Fruit fly (Drosophila melanogaster): Measurements from ENCODE around the gene Cpr23B.

The Cpr23B gene

DNA sequence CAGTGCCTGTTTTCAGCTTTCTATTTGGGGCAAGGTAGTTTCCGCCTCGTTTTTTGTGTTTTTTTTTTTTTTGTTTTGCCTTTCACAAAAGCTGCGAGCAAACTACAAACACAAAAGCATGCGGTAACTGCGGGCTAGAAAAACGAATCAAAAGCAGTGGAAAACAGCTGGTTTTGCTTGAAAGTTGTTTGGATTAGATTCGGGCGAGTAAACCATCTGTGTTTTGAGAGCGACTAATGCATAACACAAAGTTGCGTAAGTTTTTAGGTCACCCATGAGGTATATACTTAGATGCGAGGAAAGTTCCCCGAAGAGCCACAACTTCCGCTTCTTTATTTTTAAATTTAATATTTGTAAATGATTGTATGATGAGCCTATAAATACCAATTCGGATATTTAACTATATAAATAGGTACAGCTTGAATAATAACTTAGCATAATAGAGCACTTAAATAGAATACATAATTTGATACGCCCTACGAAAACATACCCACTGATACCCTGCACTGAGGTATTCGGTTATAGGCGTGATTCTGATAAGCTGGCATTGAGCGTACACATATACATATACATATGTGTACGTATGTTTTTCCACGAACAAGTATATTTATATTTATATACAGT, 34.2 kb downstream of the Cpr23B start:
- TF ChIP-seq pad (GFP tag; optimal IDR thresholded peaks at IDR 0.05), result no peak
- no peak for TF ChIP-seq CG33017 (tag; optimal IDR thresholded peaks at IDR 0.05)
- no peak for TF ChIP-seq CG7101 (tag; optimal IDR thresholded peaks at IDR 0.05)
- no peak for TF ChIP-seq CG14711 (tag; optimal IDR thresholded peaks at IDR 0.05)
- TF ChIP-seq toe (GFP tag; optimal IDR thresholded peaks at IDR 0.05), result no peak
- no peak for TF ChIP-seq tj (GFP tag; optimal IDR thresholded peaks at IDR 0.05)
- TF ChIP-seq CG1620 (GFP tag; optimal IDR thresholded peaks at IDR 0.05), result no peak
- no peak for TF ChIP-seq Mnt (GFP tag; optimal IDR thresholded peaks at IDR 0.05)
- TF ChIP-seq Crg-1 (GFP tag; optimal IDR thresholded peaks at IDR 0.05), result no peak

DNA sequence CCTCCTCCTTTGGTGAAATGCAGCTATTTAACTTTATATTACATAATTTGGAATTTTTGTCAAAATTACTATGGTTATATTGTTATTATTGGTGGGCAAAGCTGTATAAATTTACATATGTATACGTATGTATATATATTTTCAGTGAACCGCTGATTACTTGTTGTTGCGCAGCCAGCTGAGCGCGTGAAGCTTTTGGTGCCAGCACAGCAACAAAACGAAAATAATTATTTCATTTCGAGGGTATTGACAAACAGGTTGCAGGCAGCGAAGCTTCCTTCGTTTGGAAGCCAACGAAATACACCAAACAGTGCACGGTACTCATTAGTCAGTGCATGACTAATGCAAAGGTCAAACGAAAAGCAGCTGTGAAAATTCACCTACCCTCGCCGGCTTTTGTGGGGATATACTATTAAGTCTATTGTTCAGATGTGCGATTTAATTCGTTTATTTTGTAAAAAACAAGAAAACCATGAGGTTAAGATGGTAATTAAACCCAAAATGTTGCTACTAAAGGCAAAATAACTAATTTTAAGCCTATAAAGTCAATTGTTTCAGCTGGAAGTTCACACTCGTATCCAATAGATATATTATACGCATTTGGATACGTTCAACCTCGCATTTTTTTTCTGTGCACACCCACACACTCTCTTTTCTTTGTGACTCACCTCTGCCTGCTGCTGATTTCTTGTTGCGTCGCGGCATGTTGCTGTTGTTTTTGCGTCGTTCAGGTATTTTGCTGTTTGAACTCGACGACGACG, 34.9 kb downstream of the Cpr23B start:
- TF ChIP-seq CG11617 (GFP tag; optimal IDR thresholded peaks at IDR 0.05), result peak; percentile 45
- TF ChIP-seq CG33017 (tag; optimal IDR thresholded peaks at IDR 0.05), result peak; percentile 50
- no peak for TF ChIP-seq toe (GFP tag; optimal IDR thresholded peaks at IDR 0.05)
- TF ChIP-seq tj (GFP tag; optimal IDR thresholded peaks at IDR 0.05), result peak; percentile 16
- TF ChIP-seq Mnt (GFP tag; optimal IDR thresholded peaks at IDR 0.05), result no peak
- peak; percentile 15 for TF ChIP-seq CG12768 (GFP tag; optimal IDR thresholded peaks at IDR 0.05)
- peak; percentile 96 for TF ChIP-seq kay (GFP tag; ENCODE audit: borderline replicate concordance)

DNA sequence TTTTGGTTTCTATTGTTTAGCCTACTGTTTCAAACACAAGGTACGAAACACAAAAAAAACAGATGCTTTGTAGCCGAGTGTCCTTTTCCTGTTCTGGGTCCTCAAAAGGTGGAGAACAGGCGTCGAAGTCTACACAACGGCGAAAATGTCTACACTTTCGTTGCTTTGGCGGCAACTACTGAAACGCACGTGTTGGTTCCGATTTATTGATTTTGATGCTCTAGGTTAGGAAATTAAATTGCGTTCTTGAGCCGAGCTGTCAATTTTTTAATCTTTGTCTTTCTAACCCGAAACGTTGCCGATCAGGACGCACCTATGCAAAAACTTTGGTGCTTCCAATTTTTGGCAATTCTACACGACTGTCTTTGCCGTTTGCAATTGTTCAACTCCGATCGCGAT, 35.5 kb downstream of the Cpr23B start:
- TF ChIP-seq Mnt (GFP tag; optimal IDR thresholded peaks at IDR 0.05) (peak; percentile 83), Clk (GFP tag; optimal IDR thresholded peaks at IDR 0.05) (no peak), pad (GFP tag; optimal IDR thresholded peaks at IDR 0.05) (no peak), kay (GFP tag; ENCODE audit: borderline replicate concordance) (peak; percentile 46)

DNA sequence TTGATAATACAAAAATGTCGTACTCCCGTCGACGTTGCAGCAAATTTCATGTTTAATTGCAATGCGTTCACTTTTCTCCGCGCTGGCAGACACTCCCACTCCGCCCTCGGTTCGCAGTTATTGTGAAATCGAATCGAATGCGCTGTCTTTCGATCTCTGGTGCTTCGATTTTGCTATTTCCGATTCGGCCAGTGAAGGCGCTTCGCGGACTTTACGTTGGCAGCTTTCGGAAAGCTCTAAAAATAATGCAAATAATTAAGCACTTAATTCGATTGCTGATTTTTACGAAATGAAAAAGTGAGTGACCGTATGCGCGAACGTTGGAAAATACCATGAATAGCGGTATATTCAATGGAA, 36.0 kb downstream of the Cpr23B start, which contains the start of gene Ifrd1:
Gene Ifrd1, minus strand, starts transcription at position 305 of the 357 bp plus-strand sequence.
- TF ChIP-seq CG11617 (GFP tag; optimal IDR thresholded peaks at IDR 0.05) (no peak), CG33017 (tag; optimal IDR thresholded peaks at IDR 0.05) (peak; percentile 20)

DNA sequence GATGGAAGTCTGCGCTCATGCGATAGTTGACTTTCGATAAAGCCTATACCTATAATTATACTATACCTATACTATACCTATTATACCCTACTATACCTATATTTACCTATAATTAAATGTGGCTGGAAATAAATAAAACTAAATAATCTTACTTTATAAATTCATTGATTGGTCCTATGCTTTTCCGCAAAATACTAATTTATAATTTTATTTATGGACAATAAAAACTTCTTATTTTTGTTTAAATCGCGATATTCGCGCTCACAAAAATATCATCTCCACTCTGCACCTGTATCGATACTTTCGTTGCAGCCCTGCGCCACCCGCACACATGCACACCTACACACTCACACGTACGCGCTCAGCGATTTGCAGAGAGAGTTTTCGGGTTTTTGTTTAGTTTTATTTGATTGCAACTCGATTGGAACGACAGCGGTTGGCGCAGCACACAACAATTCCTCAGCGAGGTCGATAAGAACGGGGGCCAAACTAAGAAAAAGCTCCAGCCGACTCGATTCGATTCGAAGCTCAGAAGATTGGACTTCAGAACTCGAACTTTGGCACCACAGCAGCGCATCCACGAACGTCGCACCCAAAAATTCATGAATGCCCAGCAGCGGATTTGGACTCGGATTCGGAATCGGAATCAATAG, 36.5 kb downstream of the Cpr23B start, which contains the start of gene CG8814:
Gene CG8814, plus strand, starts transcription at position 349 of the 653 bp plus-strand sequence.
- peak; percentile 84 for TF ChIP-seq CG11617 (GFP tag; optimal IDR thresholded peaks at IDR 0.05)
- TF ChIP-seq Clk (GFP tag; optimal IDR thresholded peaks at IDR 0.05), result peak; percentile 48
- peak; percentile 70 for TF ChIP-seq ovo (GFP tag; optimal IDR thresholded peaks at IDR 0.05)
- no peak for TF ChIP-seq CG14711 (tag; optimal IDR thresholded peaks at IDR 0.05)
- peak; percentile 47 for TF ChIP-seq CG7045 (GFP tag; optimal IDR thresholded peaks at IDR 0.05)
- peak; percentile 63 for TF ChIP-seq cic (GFP tag; optimal IDR thresholded peaks at IDR 0.05)
- peak; percentile 73 for TF ChIP-seq CG1620 (GFP tag; optimal IDR thresholded peaks at IDR 0.05)
- TF ChIP-seq CG12768 (GFP tag; optimal IDR thresholded peaks at IDR 0.05), result peak; percentile 94
- peak; percentile 95 for TF ChIP-seq kay (GFP tag; ENCODE audit: borderline replicate concordance)
- TF ChIP-seq Crg-1 (GFP tag; optimal IDR thresholded peaks at IDR 0.05), result peak; percentile 68
- peak; percentile 63 for TF ChIP-seq Hr96 (GFP tag; optimal IDR thresholded peaks at IDR 0.05)
- no peak for TF ChIP-seq CG5204 (GFP tag; optimal IDR thresholded peaks at IDR 0.05)
- TF ChIP-seq tj (GFP tag; optimal IDR thresholded peaks at IDR 0.05), result peak; percentile 63
- TF ChIP-seq toe (GFP tag; optimal IDR thresholded peaks at IDR 0.05), result peak; percentile 88
- peak; percentile 58 for TF ChIP-seq pad (GFP tag; optimal IDR thresholded peaks at IDR 0.05)
- no peak for TF ChIP-seq cnc (optimal IDR thresholded peaks at IDR 0.05)
- TF ChIP-seq CG7101 (tag; optimal IDR thresholded peaks at IDR 0.05), result peak; percentile 62
- peak; percentile 13 for TF ChIP-seq bab1 (GFP tag; optimal IDR thresholded peaks at IDR 0.05)
- TF ChIP-seq CG33017 (tag; optimal IDR thresholded peaks at IDR 0.05), result no peak
- peak; percentile 37 for TF ChIP-seq Mnt (GFP tag; optimal IDR thresholded peaks at IDR 0.05)

DNA sequence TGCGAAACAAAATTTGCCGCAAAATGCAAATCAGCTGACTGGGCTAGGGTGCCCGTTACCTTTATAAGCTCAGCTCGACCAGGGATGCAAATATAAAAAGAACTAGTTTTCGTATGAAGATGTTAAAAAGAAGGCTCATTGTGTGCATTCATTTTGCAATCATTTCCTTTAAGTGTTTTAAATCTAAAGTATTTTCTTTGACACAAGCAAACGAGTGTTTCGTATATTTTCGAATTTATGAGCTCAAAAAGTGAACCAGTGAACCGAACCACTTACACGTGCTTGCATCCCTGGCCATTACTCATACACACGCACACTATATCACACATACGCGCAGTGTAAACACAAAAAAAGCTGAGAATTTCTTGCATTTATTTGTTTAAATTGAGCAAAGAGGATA, 40.0 kb downstream of the Cpr23B start, which contains the start of the genes Prx6a and Sbat:
Gene Prx6a, minus strand, starts transcription at position 45 of the 400 bp plus-strand sequence.
Gene Sbat, plus strand, starts transcription at position 157 of the 400 bp plus-strand sequence.
- TF ChIP-seq toe (GFP tag; optimal IDR thresholded peaks at IDR 0.05) (peak; percentile 90), ovo (GFP tag; optimal IDR thresholded peaks at IDR 0.05) (peak; percentile 50), Crg-1 (GFP tag; optimal IDR thresholded peaks at IDR 0.05) (peak; percentile 65), tj (GFP tag; optimal IDR thresholded peaks at IDR 0.05) (peak; percentile 48), kay (GFP tag; ENCODE audit: borderline replicate concordance) (peak; percentile 37), pad (GFP tag; optimal IDR thresholded peaks at IDR 0.05) (peak; percentile 62), bab1 (GFP tag; optimal IDR thresholded peaks at IDR 0.05) (peak; percentile 89), CG5204 (GFP tag; optimal IDR thresholded peaks at IDR 0.05) (no peak), CG33017 (tag; optimal IDR thresholded peaks at IDR 0.05) (peak; percentile 80), Mnt (GFP tag; optimal IDR thresholded peaks at IDR 0.05) (peak; percentile 77), CG1620 (GFP tag; optimal IDR thresholded peaks at IDR 0.05) (peak; percentile 76), CG7045 (GFP tag; optimal IDR thresholded peaks at IDR 0.05) (peak; percentile 69), cnc (optimal IDR thresholded peaks at IDR 0.05) (no peak), cic (GFP tag; optimal IDR thresholded peaks at IDR 0.05) (peak; percentile 5), Clk (GFP tag; optimal IDR thresholded peaks at IDR 0.05) (peak; percentile 65), CG7101 (tag; optimal IDR thresholded peaks at IDR 0.05) (peak; percentile 81), CG12768 (GFP tag; optimal IDR thresholded peaks at IDR 0.05) (peak; percentile 77), Hr96 (GFP tag; optimal IDR thresholded peaks at IDR 0.05) (peak; percentile 89), CG11617 (GFP tag; optimal IDR thresholded peaks at IDR 0.05) (peak; percentile 68), CG14711 (tag; optimal IDR thresholded peaks at IDR 0.05) (peak; percentile 70)
